Worm (Caenorhabditis elegans): Measurements from ENCODE around the gene F20D6.11.

The F20D6.11 gene

DNA sequence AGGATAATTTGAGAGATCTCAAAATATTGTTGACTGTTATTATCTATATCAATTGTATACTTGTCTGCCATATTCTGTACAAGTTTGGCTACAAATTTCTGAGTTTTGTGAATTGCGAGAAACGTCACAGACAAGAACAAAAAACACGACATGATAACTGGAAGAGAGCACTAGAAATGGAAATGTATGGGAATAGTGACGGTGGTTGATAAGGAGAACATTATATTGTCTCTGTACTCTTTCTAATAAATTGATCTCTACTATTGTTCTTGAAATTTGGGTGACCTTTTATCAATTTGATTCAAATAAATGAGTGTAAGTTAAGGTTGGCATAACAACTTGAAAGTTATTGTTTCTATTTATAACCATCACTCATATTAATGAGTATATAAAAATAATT is 13.9 kb upstream of the F20D6.11 start (continued):
- TF ChIP-seq nhr-102 (tag; optimal IDR thresholded peaks at IDR 0.05) (no peak), egl-43 (GFP tag; IDR thresholded peaks at IDR 0.05) (no peak), nhr-48 (tag; optimal IDR thresholded peaks at IDR 0.05) (peak; percentile 9), fos-1 (tag; optimal IDR thresholded peaks at IDR 0.05) (no peak), nhr-28 (tag; optimal IDR thresholded peaks at IDR 0.05) (peak; percentile 68), daf-19 (GFP tag; conservative IDR thresholded peaks at IDR 0.05) (no peak), pqm-1 (tag; optimal IDR thresholded peaks at IDR 0.05) (peak; percentile 92), lim-7 (GFP tag; IDR thresholded peaks at IDR 0.05) (no peak), daf-16 (GFP tag; optimal IDR thresholded peaks at IDR 0.05) (no peak), daf-16 (tag; optimal IDR thresholded peaks at IDR 0.05) (peak; percentile 79), cey-2 (tag; optimal IDR thresholded peaks at IDR 0.05; ENCODE audit: borderline replicate concordance, insufficient read depth) (no peak), unc-130 (GFP tag; optimal IDR thresholded peaks at IDR 0.05) (no peak), D1046.2 (GFP tag; IDR thresholded peaks at IDR 0.05) (no peak), nhr-41 (GFP tag; IDR thresholded peaks at IDR 0.05) (no peak), ceh-82 (tag; optimal IDR thresholded peaks at IDR 0.05) (no peak), ceh-20 (GFP tag; IDR thresholded peaks at IDR 0.05) (no peak), mxl-2 (GFP tag; conservative IDR thresholded peaks at IDR 0.05) (no peak), ceh-44 (GFP tag; IDR thresholded peaks at IDR 0.05) (no peak), lin-13 (GFP tag; optimal IDR thresholded peaks at IDR 0.05) (no peak), dve-1 (tag; optimal IDR thresholded peaks at IDR 0.05; ENCODE audit: insufficient read depth) (peak; percentile 51), snpc-4 (tag; optimal IDR thresholded peaks at IDR 0.05) (no peak), unc-39 (tag; optimal IDR thresholded peaks at IDR 0.05) (no peak), tra-1 (GFP tag; IDR thresholded peaks at IDR 0.05) (no peak), ama-1 (optimal IDR thresholded peaks at IDR 0.05) (no peak), rbr-2 (tag; optimal IDR thresholded peaks at IDR 0.05) (no peak)

DNA sequence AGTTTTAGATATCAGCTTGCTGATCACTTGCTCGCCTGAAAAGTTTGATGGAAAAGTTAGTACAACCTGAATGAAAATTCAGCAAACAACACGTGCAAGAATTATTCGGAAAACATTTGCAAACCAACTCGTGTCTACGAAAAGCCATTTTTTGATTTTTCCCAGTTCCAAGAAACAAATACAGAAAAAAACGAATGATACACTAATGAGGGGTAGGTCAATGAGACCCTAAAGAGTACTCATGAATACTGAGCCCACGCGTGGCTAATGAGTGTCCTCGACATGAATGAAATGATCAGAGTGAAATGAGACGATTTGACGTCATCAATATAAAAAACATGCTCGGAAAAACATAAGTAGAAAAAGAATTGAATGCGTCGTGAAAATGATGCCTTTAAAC is 13.1 kb upstream of the F20D6.11 start:
- no peak for TF ChIP-seq ceh-28 (tag; optimal IDR thresholded peaks at IDR 0.05)
- TF ChIP-seq saeg-2 (GFP tag; IDR thresholded peaks at IDR 0.05): 0 out of 2 replicates have a peak, but pooled peaks have one; percentile 21

DNA sequence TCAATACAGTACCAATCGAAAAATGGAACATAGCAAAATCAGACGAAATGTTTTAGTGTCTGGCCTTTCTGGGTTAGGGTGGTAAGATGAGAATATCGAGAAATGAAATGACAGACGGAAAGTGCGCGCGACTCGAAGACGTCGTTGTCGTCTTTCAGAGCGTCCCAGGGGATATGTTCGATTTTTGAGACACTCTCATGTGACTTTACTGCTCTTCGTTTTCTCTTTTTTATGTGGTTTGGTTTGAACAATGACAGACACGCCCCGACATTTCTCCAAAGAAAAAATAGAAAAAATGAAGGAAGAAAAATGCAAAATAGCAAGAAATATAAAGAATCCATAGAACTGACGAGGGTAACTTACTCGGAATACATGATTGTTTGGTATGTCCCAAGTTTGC is 11.6 kb upstream of the F20D6.11 start:
- TF ChIP-seq snpc-1.2 (GFP tag; IDR thresholded peaks at IDR 0.05) (no peak), F49E8.2 (tag; optimal IDR thresholded peaks at IDR 0.05; ENCODE audit: borderline replicate concordance) (no peak), daf-19 (GFP tag; conservative IDR thresholded peaks at IDR 0.05) (no peak), lsy-2 (tag; optimal IDR thresholded peaks at IDR 0.05) (peak in 1 of 2 experiments; percentile 38), T26A8.4 (GFP tag; IDR thresholded peaks at IDR 0.05) (no peak), unc-62 (GFP tag; optimal IDR thresholded peaks at IDR 0.05 in 1 of 2) (peak in 1 of 2 experiments; percentile 91), unc-62 (tag; optimal IDR thresholded peaks at IDR 0.05) (no peak), nhr-111 (GFP tag; optimal IDR thresholded peaks at IDR 0.05) (no peak), aha-1 (tag) (peak; percentile 41), daf-12 (tag; optimal IDR thresholded peaks at IDR 0.05) (no peak)

DNA sequence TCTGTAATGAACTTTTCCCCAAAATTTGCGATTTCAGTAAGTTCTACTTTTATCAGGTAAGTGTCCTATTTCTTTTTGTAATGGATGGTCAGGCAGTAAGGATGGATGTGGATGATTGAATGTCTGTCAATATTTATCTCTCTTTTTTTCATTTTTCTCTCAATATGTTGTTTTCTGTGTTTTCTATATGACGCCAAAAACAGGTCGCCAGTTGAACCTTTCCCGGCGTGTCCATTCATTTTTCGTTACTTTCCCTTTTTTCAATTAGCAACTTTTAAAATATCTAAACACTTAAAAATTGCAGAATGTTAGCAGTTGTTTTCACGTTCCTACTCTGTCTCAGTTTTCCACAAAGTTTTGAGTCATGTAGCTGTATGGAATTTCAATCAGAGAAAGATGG is 8.0 kb upstream of the F20D6.11 start, which contains the start of gene timp-1:
timp-1 (plus strand) TSS at position 305 of the 400 bp plus-strand sequence.
- TF ChIP-seq nhr-25 (tag; optimal IDR thresholded peaks at IDR 0.05; ENCODE audit: borderline replicate concordance, insufficient read depth): no peak
- no peak for TF ChIP-seq R02D3.7 (tag; optimal IDR thresholded peaks at IDR 0.05)
- no peak for TF ChIP-seq fkh-10 (GFP tag; optimal IDR thresholded peaks at IDR 0.05)
- TF ChIP-seq nhr-77 (tag; optimal IDR thresholded peaks at IDR 0.05): no peak
- no peak for TF ChIP-seq egl-43 (GFP tag; IDR thresholded peaks at IDR 0.05)
- no peak for TF ChIP-seq lin-38 (GFP tag; IDR thresholded peaks at IDR 0.05)
- TF ChIP-seq nhr-102 (tag; optimal IDR thresholded peaks at IDR 0.05): no peak
- no peak for TF ChIP-seq daf-12 (tag; optimal IDR thresholded peaks at IDR 0.05)
- TF ChIP-seq lin-29 (GFP tag; IDR thresholded peaks at IDR 0.05): no peak
- TF ChIP-seq Y75B8A.6 (GFP tag; IDR thresholded peaks at IDR 0.05): no peak

All from whole organism, L4 larva.